Fruit fly (Drosophila melanogaster): Measurements from ENCODE around the gene U2af38.
A peak's percentile ranks its signal among the peaks of the same experiment; 100 is the strongest.

DNA sequence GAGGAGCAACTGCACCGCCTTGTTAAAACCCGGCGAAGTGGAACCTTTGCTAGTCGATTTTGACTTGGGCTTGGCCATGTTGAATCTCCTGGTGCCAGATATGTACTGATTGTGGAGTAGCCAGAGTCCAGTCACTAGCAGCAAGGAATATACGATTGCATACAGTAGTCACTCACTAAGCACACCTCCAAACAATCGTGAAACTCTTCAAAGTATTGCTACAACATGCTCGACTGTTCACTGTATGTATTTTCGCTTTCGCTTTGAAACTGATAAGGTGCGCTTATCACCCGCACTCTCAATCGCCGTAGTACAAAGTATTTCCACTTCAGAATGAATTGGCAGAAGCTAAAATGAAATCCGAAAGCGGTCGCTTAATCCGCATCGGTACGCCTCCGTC, 8.1 kb downstream of the U2af38 start:
- TF ChIP-seq CG6813 (GFP tag; optimal IDR thresholded peaks at IDR 0.05) (peak; percentile 59), ato (GFP tag; IDR thresholded peaks at IDR 0.05; ENCODE audit: partially characterized antibody) (no peak), ab (GFP tag; optimal IDR thresholded peaks at IDR 0.05) (peak; percentile 37), psq (GFP tag; optimal IDR thresholded peaks at IDR 0.05) (no peak), gce (GFP tag; IDR thresholded peaks at IDR 0.05) (peak; percentile 11; the same call in 1 of the 3 replicates), CG4360 (GFP tag; IDR thresholded peaks at IDR 0.05) (peak; percentile 44; the same call in 1 of the 2 replicates), chn (GFP tag; optimal IDR thresholded peaks at IDR 0.05) (peak; percentile 47)
